Worm (Caenorhabditis elegans): ENCODE results near the gene C18G1.6.

ce11 chrV:4710464-4710863, 39.9 kb upstream of the C18G1.6 start, which contains the start of gene oac-24:
- TF ChIP-seq fos-1 (tag; optimal IDR thresholded peaks at IDR 0.05) (no peak), unc-130 (GFP tag; optimal IDR thresholded peaks at IDR 0.05) (no peak), lsy-2 (tag; optimal IDR thresholded peaks at IDR 0.05) (no peak), nhr-237 (tag; optimal IDR thresholded peaks at IDR 0.05) (no peak), zag-1 (tag; optimal IDR thresholded peaks at IDR 0.05) (no peak), lin-13 (GFP tag; optimal IDR thresholded peaks at IDR 0.05) (no peak), fkh-10 (GFP tag; optimal IDR thresholded peaks at IDR 0.05) (no peak), ztf-11 (tag; optimal IDR thresholded peaks at IDR 0.05) (no peak), lin-39 (tag; optimal IDR thresholded peaks at IDR 0.05) (no peak), ZK337.2 (GFP tag; IDR thresholded peaks at IDR 0.05) (no peak), Y48G9A.11 (GFP tag; IDR thresholded peaks at IDR 0.05) (no peak), daf-19 (GFP tag; conservative IDR thresholded peaks at IDR 0.05) (no peak), nhr-102 (tag; optimal IDR thresholded peaks at IDR 0.05) (no peak), set-16 (GFP tag; IDR thresholded peaks at IDR 0.05) (no peak)
